Fruit fly (Drosophila melanogaster): Measurements from ENCODE around the gene LysRS.

The LysRS gene

DNA sequence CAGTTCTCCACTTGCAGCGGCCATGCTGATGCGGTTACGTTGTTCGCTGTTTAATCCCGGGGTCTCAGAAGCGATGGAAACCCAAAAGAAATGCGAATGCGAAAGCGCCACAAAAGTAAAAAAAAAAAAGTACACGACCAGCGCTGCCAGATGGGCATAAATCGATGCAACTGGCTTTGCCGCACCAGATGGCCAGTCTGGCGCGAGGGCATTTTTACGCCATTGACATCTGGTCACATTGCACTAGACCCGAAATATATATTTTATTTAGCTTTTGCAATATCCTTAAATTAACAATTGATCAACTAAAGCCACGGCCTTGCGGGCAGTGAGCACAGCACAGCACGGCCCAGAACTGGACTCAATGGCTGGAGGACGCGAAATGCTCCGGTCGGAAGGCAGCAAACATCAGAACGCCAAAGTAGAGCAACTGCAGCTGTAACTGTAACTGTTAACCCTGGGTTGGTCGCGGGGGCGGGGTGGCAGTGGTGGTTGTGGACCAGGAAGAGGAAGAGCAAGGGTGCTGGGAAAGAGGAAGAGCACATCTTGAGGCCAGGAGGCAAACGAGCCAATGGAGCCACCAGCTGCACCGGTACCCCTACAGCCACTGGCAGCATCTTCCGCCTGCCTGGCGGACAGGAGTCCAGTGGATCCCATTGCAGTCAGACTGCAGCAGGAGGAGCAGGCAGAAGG lies at the start of gene LysRS, which contains the start of gene Hecw:
Gene LysRS (minus strand): TSS at position 158 of the 693 bp plus-strand sequence.
Gene Hecw (plus strand): TSS at position 220 of the 693 bp plus-strand sequence.
- TF ChIP-seq CG8478 (optimal IDR thresholded peaks at IDR 0.05): no peak
- TF ChIP-seq CTCF (optimal IDR thresholded peaks at IDR 0.05): peak; percentile 74 to 77

dm6 chrX:9658095-9658838 lies 49.6 kb upstream of the LysRS start:
- TF ChIP-seq CTCF (optimal IDR thresholded peaks at IDR 0.05): no peak
- no peak for TF ChIP-seq CG8478 (optimal IDR thresholded peaks at IDR 0.05)

- TF ChIP-seq CG8478 (optimal IDR thresholded peaks at IDR 0.05): no peak
- no peak for TF ChIP-seq CTCF (optimal IDR thresholded peaks at IDR 0.05)
Observed at dm6 chrX:9655989-9656713, 47.5 kb upstream of the LysRS start.

dm6 chrX:9653986-9654688 lies 45.5 kb upstream of the LysRS start:
- TF ChIP-seq CG8478 (optimal IDR thresholded peaks at IDR 0.05) (no peak), CTCF (optimal IDR thresholded peaks at IDR 0.05) (no peak)

dm6 chrX:9653242-9653641 lies 44.6 kb upstream of the LysRS start:
- no peak for TF ChIP-seq CG8478 (optimal IDR thresholded peaks at IDR 0.05)
- TF ChIP-seq CTCF (optimal IDR thresholded peaks at IDR 0.05): no peak

DNA sequence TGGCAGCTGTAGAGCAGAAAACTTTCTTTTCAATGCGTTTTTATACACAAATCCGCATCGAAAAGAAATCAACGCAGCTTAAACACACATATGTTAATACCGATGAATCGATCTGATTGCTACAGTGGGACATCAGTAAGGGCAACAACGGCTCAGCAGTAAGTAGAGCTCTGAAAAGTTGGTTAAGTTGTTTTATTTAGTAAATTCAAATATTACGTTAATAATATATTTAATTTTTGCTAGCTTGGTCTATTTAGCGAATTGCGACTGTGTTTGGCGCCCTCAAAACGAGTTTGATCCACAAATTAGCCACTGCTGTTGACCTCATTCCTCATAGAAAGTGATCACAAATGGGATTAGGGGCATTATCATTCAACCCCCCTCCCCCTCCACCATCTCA lies 43.3 kb upstream of the LysRS start:
- TF ChIP-seq CG8478 (optimal IDR thresholded peaks at IDR 0.05) (no peak), CTCF (optimal IDR thresholded peaks at IDR 0.05) (no peak)

DNA sequence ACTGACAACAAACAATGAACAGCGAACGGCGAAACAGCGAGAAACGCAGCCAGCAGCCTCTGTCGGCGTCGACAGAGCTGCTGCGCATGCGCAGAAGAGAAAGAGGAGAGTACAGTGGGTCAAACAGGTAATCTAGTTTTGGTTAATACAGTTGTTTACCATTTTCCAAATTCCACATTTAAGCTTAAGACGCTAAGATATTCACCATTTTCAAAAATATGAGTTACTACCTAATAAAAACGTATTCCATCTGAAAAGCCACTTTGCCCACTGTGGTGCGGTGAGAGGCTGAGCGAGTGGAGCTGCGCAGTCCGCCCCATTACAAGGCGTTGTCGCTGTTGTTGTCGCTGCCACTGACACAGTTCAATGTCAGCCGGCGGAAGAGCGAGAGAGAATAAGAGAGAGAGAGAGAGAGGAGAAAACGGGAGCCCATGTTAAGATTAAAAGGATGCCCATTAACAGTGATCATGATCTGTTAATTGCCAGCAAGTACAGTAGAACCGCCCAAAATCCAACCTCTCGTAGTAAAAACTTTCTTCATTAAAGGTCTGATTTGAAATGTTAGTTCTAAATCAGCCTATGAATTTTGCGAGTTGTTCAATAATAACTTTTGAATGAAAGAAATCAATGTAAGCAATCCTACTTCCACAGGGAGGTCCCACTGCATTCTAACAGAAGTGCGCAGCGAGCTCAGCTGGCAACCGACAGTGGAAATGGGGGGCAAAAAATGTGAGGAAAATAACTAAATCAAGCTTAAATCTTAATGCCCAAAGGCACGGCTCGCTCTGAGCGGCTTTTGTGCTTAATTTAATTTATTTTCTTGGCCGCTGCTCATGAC lies 42.3 kb upstream of the LysRS start:
- no peak for TF ChIP-seq CG8478 (optimal IDR thresholded peaks at IDR 0.05)
- TF ChIP-seq CTCF (optimal IDR thresholded peaks at IDR 0.05): no peak

DNA sequence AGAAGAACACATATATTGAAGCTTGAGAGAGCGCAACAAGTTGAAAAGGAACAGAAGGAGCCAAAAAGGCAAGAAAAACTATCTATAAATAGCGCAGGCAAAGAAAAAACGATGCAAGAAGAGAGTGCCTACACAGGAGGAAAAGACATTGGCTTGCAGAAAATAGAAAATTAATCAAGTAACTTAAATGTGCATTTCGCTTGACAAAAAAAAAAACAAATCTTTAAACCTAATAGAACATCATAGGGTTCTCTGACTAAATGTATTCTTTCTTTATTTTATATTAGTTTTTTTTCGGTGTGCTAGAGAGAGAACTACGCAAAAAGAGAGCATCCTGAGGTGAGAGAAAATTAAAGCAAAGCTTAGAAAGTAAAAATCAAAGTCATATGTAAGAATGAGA lies 41.4 kb upstream of the LysRS start:
- no peak for TF ChIP-seq CTCF (optimal IDR thresholded peaks at IDR 0.05)
- no peak for TF ChIP-seq CG8478 (optimal IDR thresholded peaks at IDR 0.05)

DNA sequence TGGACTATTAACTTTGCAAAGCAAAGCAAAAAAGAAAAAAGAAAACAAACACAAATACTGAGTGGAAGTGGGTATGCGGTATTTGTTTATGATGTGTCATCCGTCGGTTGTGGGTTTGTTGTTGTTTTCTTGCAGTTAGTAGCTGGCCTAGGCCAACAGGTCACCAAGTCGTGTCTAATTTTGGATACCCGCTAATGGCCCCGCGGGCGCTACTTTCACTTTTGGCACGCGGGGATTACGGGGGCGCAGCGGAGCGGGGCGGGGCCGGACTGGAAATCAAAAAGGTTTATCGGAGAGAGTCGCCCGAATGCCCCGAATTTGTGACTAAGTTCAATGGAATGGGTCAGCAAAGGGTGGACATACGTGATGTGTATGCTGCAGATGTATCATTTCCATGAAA lies 38.4 kb upstream of the LysRS start:
- TF ChIP-seq CTCF (optimal IDR thresholded peaks at IDR 0.05): no peak
- no peak for TF ChIP-seq CG8478 (optimal IDR thresholded peaks at IDR 0.05)

DNA sequence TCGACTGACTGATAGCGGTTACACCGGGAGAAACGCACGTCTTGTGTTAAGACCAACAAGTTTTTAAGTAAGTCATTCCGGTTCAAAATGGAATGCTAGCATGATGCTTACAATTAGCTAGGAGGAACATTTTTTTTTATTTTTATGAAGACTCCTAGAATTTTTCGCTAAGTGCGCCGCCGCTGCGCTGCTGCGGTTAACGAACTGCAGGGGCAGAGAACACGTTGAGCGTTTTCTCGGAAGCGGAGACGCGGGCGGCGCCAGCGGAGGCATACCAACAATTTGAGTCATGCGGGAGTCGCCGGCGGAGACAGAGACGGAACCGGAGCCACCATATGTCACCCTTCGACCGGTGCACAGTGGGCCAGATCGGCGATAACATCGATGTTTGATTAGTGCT lies 37.3 kb upstream of the LysRS start:
- no peak for TF ChIP-seq CTCF (optimal IDR thresholded peaks at IDR 0.05)
- no peak for TF ChIP-seq CG8478 (optimal IDR thresholded peaks at IDR 0.05)

DNA sequence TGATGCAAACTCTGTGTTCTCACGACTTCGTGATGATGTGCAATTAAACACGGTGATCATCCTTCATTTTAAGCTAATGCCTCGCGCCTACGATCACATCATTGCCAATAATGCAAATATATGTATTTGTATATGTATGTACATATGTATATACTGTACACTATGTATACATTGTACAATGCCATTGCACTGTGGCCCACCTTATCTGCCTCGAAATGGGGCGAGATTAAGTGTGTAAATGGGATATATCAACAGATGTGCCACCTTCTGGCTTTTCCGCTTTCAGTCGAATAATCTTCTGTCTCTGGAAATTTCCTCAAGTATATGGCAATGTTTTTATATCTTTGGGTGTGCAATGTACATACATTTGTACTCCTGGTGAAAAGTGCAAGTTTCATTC lies 36.1 kb upstream of the LysRS start:
- TF ChIP-seq CTCF (optimal IDR thresholded peaks at IDR 0.05) (no peak), CG8478 (optimal IDR thresholded peaks at IDR 0.05) (no peak)

DNA sequence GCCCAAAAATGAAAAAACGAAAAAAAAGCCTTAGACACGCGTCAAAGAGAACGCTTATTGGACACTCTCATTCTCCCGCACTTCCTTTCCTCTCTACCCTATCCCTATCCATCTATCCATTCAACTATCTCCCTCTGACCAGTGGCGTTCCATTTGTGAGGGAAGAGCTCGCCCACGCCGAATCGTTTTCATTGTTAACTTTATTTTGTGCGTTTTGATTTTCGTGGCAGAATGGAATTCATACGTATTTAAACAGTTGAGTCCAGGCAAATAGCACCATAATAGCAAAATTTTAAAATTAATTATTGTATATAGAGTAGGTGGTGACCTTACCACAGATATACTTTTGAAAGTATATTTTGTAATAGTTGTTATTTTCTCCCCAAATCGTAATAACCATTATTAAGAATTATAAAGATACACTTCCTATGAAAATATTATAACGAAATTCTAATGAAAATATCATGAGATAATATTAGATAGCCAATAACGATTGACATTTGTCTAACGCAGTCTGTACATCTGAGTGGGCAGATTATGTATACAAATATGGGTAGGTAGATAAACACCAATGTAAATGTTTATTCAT lies 32.6 kb upstream of the LysRS start:
- no peak for TF ChIP-seq CTCF (optimal IDR thresholded peaks at IDR 0.05)
- TF ChIP-seq CG8478 (optimal IDR thresholded peaks at IDR 0.05): no peak

DNA sequence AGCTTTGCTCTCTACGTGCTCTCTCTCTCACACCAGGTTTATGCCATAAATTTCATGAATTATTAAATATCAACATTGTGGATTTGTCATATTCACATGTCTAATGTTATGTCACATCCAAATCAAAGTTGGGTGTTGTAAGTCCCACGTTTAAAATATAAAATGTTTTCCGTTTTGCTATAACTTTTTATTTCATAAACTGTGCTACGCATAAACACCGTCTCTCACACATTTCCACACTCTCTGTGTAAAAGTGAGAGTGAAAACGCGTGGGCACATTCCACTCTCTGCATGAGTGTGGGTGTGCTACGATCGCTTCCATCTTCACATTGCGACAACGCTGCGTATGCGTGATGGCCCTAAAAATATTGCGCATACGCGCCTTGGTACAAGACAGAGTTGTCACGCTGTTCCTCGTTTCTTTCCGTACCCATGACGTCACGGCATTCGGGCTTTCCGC lies 32.0 kb upstream of the LysRS start:
- no peak for TF ChIP-seq CTCF (optimal IDR thresholded peaks at IDR 0.05)

dm6 chrX:9638927-9639420 lies 30.3 kb upstream of the LysRS start:
- TF ChIP-seq CTCF (optimal IDR thresholded peaks at IDR 0.05) (no peak), CG8478 (optimal IDR thresholded peaks at IDR 0.05) (no peak)
